Worm (Caenorhabditis elegans) whole organism, late embryonic: Measurements from ENCODE around the gene srab-11.

Source experiments
- C38D4.7 ChIP-seq: fragments of 200-800 bp; sonication (Bioruptor generic); optimal IDR thresholded peaks from 2 replicates; lab custom pipeline; 2018; ENCODE audit warnings: mild to moderate bottlenecking, missing genetic modification characterization, moderate library complexity, missing compliant biosample characterization
- F13H6.1 ChIP-seq: sonication (generic microtip); optimal IDR thresholded peaks from 2 replicates; lab custom pipeline; 2016; ENCODE audit warnings: missing genetic modification characterization, missing compliant biosample characterization
- K02D7.2 ChIP-seq: sonication (generic microtip); optimal IDR thresholded peaks from 2 replicates; lab custom pipeline; 2017; ENCODE audit warnings: mild to moderate bottlenecking, missing genetic modification characterization, missing compliant biosample characterization
- K09A11.1 ChIP-seq: sonication (generic microtip); optimal IDR thresholded peaks from 2 replicates; lab custom pipeline; 2017; ENCODE audit warnings: antibody characterized with exemption, mild to moderate bottlenecking, missing genetic modification characterization, missing compliant biosample characterization; ENCODE audit not compliant: insufficient read depth
- ahr-1 ChIP-seq: sonication (generic microtip); optimal IDR thresholded peaks from 2 replicates; lab custom pipeline; 2016; ENCODE audit warnings: missing genetic modification characterization, missing compliant biosample characterization
- ceh-19 ChIP-seq: fragments of 200-800 bp; sonication (Bioruptor generic); optimal IDR thresholded peaks from 2 replicates; lab custom pipeline; 2018; ENCODE audit warnings: mild to moderate bottlenecking, missing genetic modification characterization, missing compliant biosample characterization
- ceh-31 ChIP-seq: sonication (generic microtip); optimal IDR thresholded peaks from 2 replicates; lab custom pipeline; 2016; ENCODE audit warnings: missing genetic modification characterization, missing compliant biosample characterization
- ceh-34 ChIP-seq: sonication (generic microtip); optimal IDR thresholded peaks from 2 replicates; lab custom pipeline; 2016; ENCODE audit warnings: mild to moderate bottlenecking, missing genetic modification characterization, missing compliant biosample characterization
- ceh-9 ChIP-seq: sonication (generic microtip); optimal IDR thresholded peaks from 2 replicates; lab custom pipeline; 2016; ENCODE audit warnings: mild to moderate bottlenecking, missing genetic modification characterization, inconsistent platforms, missing compliant biosample characterization
- dmd-4 ChIP-seq: sonication (generic microtip); optimal IDR thresholded peaks from 2 replicates; lab custom pipeline; 2016; ENCODE audit warnings: borderline replicate concordance, missing genetic modification characterization, missing compliant biosample characterization
- dve-1 ChIP-seq: sonication (generic microtip); optimal IDR thresholded peaks from 2 replicates; lab custom pipeline; 2017; ENCODE audit warnings: antibody characterized with exemption, mild to moderate bottlenecking, missing genetic modification characterization, missing compliant biosample characterization
- elt-2 ChIP-seq: sonication (generic microtip); optimal IDR thresholded peaks from 2 replicates; lab custom pipeline; 2016; ENCODE audit warnings: missing genetic modification reagents, missing genetic modification characterization, missing compliant biosample characterization
- eyg-1 ChIP-seq: sonication (generic microtip); optimal IDR thresholded peaks from 2 replicates; lab custom pipeline; 2016; ENCODE audit warnings: missing genotype, missing genetic modification characterization, missing compliant biosample characterization
- fax-1 ChIP-seq: sonication (generic microtip); optimal IDR thresholded peaks from 2 replicates; lab custom pipeline; 2016; ENCODE audit warnings: missing genotype, missing genetic modification characterization, missing compliant biosample characterization
- fkh-10 ChIP-seq: fragments of 150-350 bp; optimal IDR thresholded peaks from 2 replicates; lab custom pipeline; 2014; ENCODE audit warnings: missing biosample characterization, missing genetic modification reagents, missing genetic modification characterization
- fkh-6 ChIP-seq: sonication (generic microtip); optimal IDR thresholded peaks from 2 replicates; lab custom pipeline; 2016; ENCODE audit warnings: missing genetic modification characterization, missing compliant biosample characterization
- gmeb-2 ChIP-seq: sonication (generic microtip); optimal IDR thresholded peaks from 2 replicates; lab custom pipeline; 2016; ENCODE audit warnings: missing genetic modification characterization, inconsistent platforms, missing compliant biosample characterization
- hlh-13 ChIP-seq: fragments of 200-800 bp; sonication (Bioruptor generic); optimal IDR thresholded peaks from 2 replicates; lab custom pipeline; 2018; ENCODE audit warnings: mild to moderate bottlenecking, missing genetic modification characterization, missing compliant biosample characterization
- hlh-30 ChIP-seq: sonication (generic microtip); optimal IDR thresholded peaks from 2 replicates; lab custom pipeline; 2017; ENCODE audit warnings: antibody characterized with exemption, missing genetic modification characterization, missing compliant biosample characterization; ENCODE audit not compliant: insufficient read depth
- hlh-6 ChIP-seq: sonication (generic microtip); optimal IDR thresholded peaks from 2 replicates; lab custom pipeline; 2016; ENCODE audit warnings: missing genotype, missing genetic modification characterization, missing compliant biosample characterization
- lin-11 ChIP-seq: fragments of 200-800 bp; sonication (Bioruptor generic); optimal IDR thresholded peaks from 2 replicates; lab custom pipeline; 2018; ENCODE audit warnings: mild to moderate bottlenecking, missing genetic modification characterization, missing compliant biosample characterization
- madf-2 ChIP-seq: sonication (generic microtip); optimal IDR thresholded peaks from 2 replicates; lab custom pipeline; 2017; ENCODE audit warnings: missing genetic modification characterization, missing compliant biosample characterization
- nhr-11 ChIP-seq: fragments of 150-350 bp; optimal IDR thresholded peaks from 2 replicates; lab custom pipeline; 2014; ENCODE audit warnings: missing biosample characterization, missing genetic modification characterization
- nhr-232 ChIP-seq: sonication (generic microtip); optimal IDR thresholded peaks from 2 replicates; lab custom pipeline; 2016; ENCODE audit warnings: missing genetic modification characterization, missing compliant biosample characterization
- pax-1 ChIP-seq: fragments of 150-350 bp; optimal IDR thresholded peaks from 2 replicates; lab custom pipeline; 2014; ENCODE audit warnings: missing biosample characterization, missing genetic modification characterization
- pros-1 ChIP-seq: fragments of 150-350 bp; optimal IDR thresholded peaks from 2 replicates; lab custom pipeline; 2014; ENCODE audit warnings: missing biosample characterization, missing genetic modification reagents, missing genetic modification characterization
- sox-2 ChIP-seq: fragments of 200-800 bp; sonication (Bioruptor generic); IDR thresholded peaks from 2 replicates; pipeline ENCODE4 v1.3.6; 2022; ENCODE audit warnings: missing genetic modification reagents, missing genetic modification characterization, missing compliant biosample characterization
- tbx-2 ChIP-seq: sonication (generic microtip); optimal IDR thresholded peaks from 2 replicates; lab custom pipeline; 2016; ENCODE audit warnings: missing genetic modification characterization, missing compliant biosample characterization
- tbx-7 ChIP-seq: sonication (generic microtip); optimal IDR thresholded peaks from 2 replicates; lab custom pipeline; 2016; ENCODE audit warnings: missing genotype, missing genetic modification characterization, missing compliant biosample characterization
- unc-3 ChIP-seq, 2 experiments: fragments of 200-800 bp in 1 of 2; sonication (Bioruptor generic) in 1 of 2; sonication (generic microtip) in 1 of 2; conservative IDR thresholded peaks in 1 of 2; optimal IDR thresholded peaks in 1 of 2; 2 replicates each; pipeline versions ENCODE4 v1.3.6 to Lab custom; 2016 to 2022; ENCODE audit warnings: missing compliant biosample characterization in 2 of 2, missing genetic modification characterization in 2 of 2, missing genetic modification reagents in 1 of 2
- unc-42 ChIP-seq: sonication (generic microtip); optimal IDR thresholded peaks from 2 replicates; lab custom pipeline; 2016; ENCODE audit warnings: missing genotype, missing genetic modification characterization, missing compliant biosample characterization
- unc-86 ChIP-seq: sonication (generic microtip); optimal IDR thresholded peaks from 2 replicates; lab custom pipeline; 2016; ENCODE audit warnings: missing genetic modification characterization, missing compliant biosample characterization
- zip-5 ChIP-seq: sonication (generic microtip); optimal IDR thresholded peaks from 2 replicates; lab custom pipeline; 2016; ENCODE audit warnings: missing genetic modification characterization, missing compliant biosample characterization

The srab-11 gene

ce11 chrV:3138488-3138887 lies 8.3 kb downstream of the srab-11 start, which contains the start of the genes irld-3 and F02C9.1:
Gene irld-3, minus strand, starts transcription at chrV:3138588.
Gene F02C9.1, plus strand, starts transcription at chrV:3138703.
- TF ChIP-seq eyg-1 (tag; lab: Kevin White, UChicago) (no peak), nhr-11 (tag; lab: Kevin White, UChicago) (no peak)

ce11 chrV:3133293-3133755 lies 13.5 kb downstream of the srab-11 start, which contains the start of gene F02C9.2:
Gene F02C9.2, plus strand, starts transcription at chrV:3133705.
- no peak for TF ChIP-seq fkh-10 (GFP tag; lab: Kevin White, UChicago)
- no peak for TF ChIP-seq elt-2
- no peak for TF ChIP-seq unc-86 (tag; lab: Kevin White, UChicago)
- TF ChIP-seq zip-5 (tag; lab: Kevin White, UChicago): no peak
- no peak for TF ChIP-seq C38D4.7 (GFP tag; lab: Kevin White, UChicago)
- TF ChIP-seq nhr-232: no peak
- no peak for TF ChIP-seq tbx-7
- no peak for TF ChIP-seq K09A11.1 (tag; lab: Kevin White, UChicago)
- TF ChIP-seq gmeb-2 (tag; lab: Kevin White, UChicago): no peak

- TF ChIP-seq madf-2 (tag; lab: Kevin White, UChicago) (no peak), sox-2 (GFP tag; lab: Robert Waterston, UW) (no peak), pros-1 (no peak)
These were observed 14.7 kb downstream of the srab-11 start for ce11 chrV:3132116-3132515.

- TF ChIP-seq F13H6.1 (tag; lab: Kevin White, UChicago) (no peak), unc-86 (tag; lab: Kevin White, UChicago) (no peak), fkh-10 (GFP tag; lab: Kevin White, UChicago) (no peak), ceh-31 (tag; lab: Kevin White, UChicago) (no peak), hlh-6 (tag; lab: Kevin White, UChicago) (no peak)
These were observed 18.0 kb downstream of the srab-11 start, which contains the start of gene tat-6 for ce11 chrV:3128803-3129202. Gene tat-6, plus strand, starts transcription at chrV:3129103.

- TF ChIP-seq hlh-6 (tag; lab: Kevin White, UChicago) (no peak), fax-1 (tag; lab: Kevin White, UChicago) (no peak), dmd-4 (tag; lab: Kevin White, UChicago) (no peak), ceh-19 (GFP tag; lab: Kevin White, UChicago) (no peak), unc-42 (tag; lab: Kevin White, UChicago) (no peak), lin-11 (tag; lab: Kevin White, UChicago) (no peak), nhr-232 (no peak), unc-3 (GFP tag; conservative IDR thresholded peaks at IDR 0.05; lab: Robert Waterston, UW) (no peak), unc-3 (tag; optimal IDR thresholded peaks at IDR 0.05; lab: Kevin White, UChicago) (no peak), K09A11.1 (tag; lab: Kevin White, UChicago) (no peak), hlh-30 (no peak), nhr-11 (tag; lab: Kevin White, UChicago) (no peak), pax-1 (tag; lab: Kevin White, UChicago) (no peak), ceh-34 (tag; lab: Kevin White, UChicago) (no peak), C38D4.7 (GFP tag; lab: Kevin White, UChicago) (no peak), dve-1 (tag; lab: Kevin White, UChicago) (no peak), unc-86 (tag; lab: Kevin White, UChicago) (no peak), hlh-13 (GFP tag; lab: Kevin White, UChicago) (no peak)
These were observed 19.2 kb downstream of the srab-11 start, which contains the start of gene Y73C8C.10 for ce11 chrV:3127670-3128069. Gene Y73C8C.10, minus strand, starts transcription at chrV:3127770.

ce11 chrV:3124912-3125311 lies 21.9 kb downstream of the srab-11 start, which contains the start of gene Y73C8C.12:
Gene Y73C8C.12, plus strand, starts transcription at chrV:3125212.
- TF ChIP-seq madf-2 (tag; lab: Kevin White, UChicago): no peak
- no peak for TF ChIP-seq hlh-30
- no peak for TF ChIP-seq zip-5 (tag; lab: Kevin White, UChicago)
- no peak for TF ChIP-seq F13H6.1 (tag; lab: Kevin White, UChicago)
- TF ChIP-seq lin-11 (tag; lab: Kevin White, UChicago): no peak
- TF ChIP-seq tbx-2 (tag; lab: Kevin White, UChicago): no peak
- TF ChIP-seq ahr-1 (tag; lab: Kevin White, UChicago): no peak
- TF ChIP-seq fkh-6: no peak
- TF ChIP-seq K02D7.2 (tag; lab: Kevin White, UChicago): no peak
- TF ChIP-seq ceh-9: no peak
